Worm (Caenorhabditis elegans): ENCODE results near the gene par-3.

Gene par-3

ce11 chrIII:5674196-5674595, 10.2 kb downstream of the par-3 start:
- TF ChIP-seq ham-2 (GFP tag; optimal IDR thresholded peaks at IDR 0.05) (no peak), snpc-4 (tag; optimal IDR thresholded peaks at IDR 0.05) (no peak), nhr-237 (tag; optimal IDR thresholded peaks at IDR 0.05) (no peak), ceh-83 (GFP tag; optimal IDR thresholded peaks at IDR 0.05) (no peak), blmp-1 (tag; optimal IDR thresholded peaks at IDR 0.05) (no peak), cnd-1 (tag; optimal IDR thresholded peaks at IDR 0.05) (no peak), bed-3 (GFP tag; optimal IDR thresholded peaks at IDR 0.05) (no peak), M03D4.4 (tag; optimal IDR thresholded peaks at IDR 0.05) (no peak), ztf-11 (tag; optimal IDR thresholded peaks at IDR 0.05) (no peak), unc-120 (tag; optimal IDR thresholded peaks at IDR 0.05; ENCODE audit: poor library complexity, severe bottlenecking) (no peak), unc-62 (GFP tag; optimal IDR thresholded peaks at IDR 0.05) (no peak), zip-8 (tag; optimal IDR thresholded peaks at IDR 0.05) (no peak)

- TF ChIP-seq sem-2 (GFP tag; optimal IDR thresholded peaks at IDR 0.05) = peak; percentile 2
- TF ChIP-seq elt-3 (tag; optimal IDR thresholded peaks at IDR 0.05) = no peak
- TF ChIP-seq pha-4 (tag; optimal IDR thresholded peaks at IDR 0.05) = no peak
Observed at ce11 chrIII:5675384-5675984, 11.5 kb downstream of the par-3 start.

- no peak for TF ChIP-seq ceh-39 (tag; optimal IDR thresholded peaks at IDR 0.05)
Observed at ce11 chrIII:5677790-5678189, 13.8 kb downstream of the par-3 start, which contains the start of gene F54E7.9. F54E7.9 (minus strand) TSS chrIII:5677890.

- no peak for TF ChIP-seq nhr-76 (tag; optimal IDR thresholded peaks at IDR 0.05)
- no peak for TF ChIP-seq flh-1 (GFP tag; optimal IDR thresholded peaks at IDR 0.05)
- no peak for TF ChIP-seq snpc-4 (tag; optimal IDR thresholded peaks at IDR 0.05)
- peak; percentile 81 for TF ChIP-seq ces-1 (GFP tag; optimal IDR thresholded peaks at IDR 0.05)
- TF ChIP-seq nhr-2 (tag; optimal IDR thresholded peaks at IDR 0.05) = peak; percentile 54
- TF ChIP-seq ztf-11 (tag; optimal IDR thresholded peaks at IDR 0.05) = peak; percentile 69
- peak; percentile 95 for TF ChIP-seq ceh-39 (tag; optimal IDR thresholded peaks at IDR 0.05)
- TF ChIP-seq unc-120 (tag; optimal IDR thresholded peaks at IDR 0.05; ENCODE audit: poor library complexity, severe bottlenecking) = peak; percentile 88
- peak; percentile 53 for TF ChIP-seq elt-1 (tag; optimal IDR thresholded peaks at IDR 0.05; ENCODE audit: borderline replicate concordance, insufficient read depth)
- TF ChIP-seq lin-13 (tag; optimal IDR thresholded peaks at IDR 0.05) = peak; percentile 99
- TF ChIP-seq nhr-12 (tag; optimal IDR thresholded peaks at IDR 0.05) = peak; percentile 90
- TF ChIP-seq bed-3 (GFP tag; optimal IDR thresholded peaks at IDR 0.05) = peak; percentile 26
- peak; percentile 9 for TF ChIP-seq ceh-43 (GFP tag; optimal IDR thresholded peaks at IDR 0.05)
- peak; percentile 88 for TF ChIP-seq sptf-1 (tag; optimal IDR thresholded peaks at IDR 0.05)
- peak; percentile 98 for TF ChIP-seq nhr-237 (tag; optimal IDR thresholded peaks at IDR 0.05)
- TF ChIP-seq sem-2 (GFP tag; optimal IDR thresholded peaks at IDR 0.05) = peak; percentile 11
- peak; percentile 87 for TF ChIP-seq ham-2 (GFP tag; optimal IDR thresholded peaks at IDR 0.05)
- TF ChIP-seq lsy-2 (tag; optimal IDR thresholded peaks at IDR 0.05) = peak; percentile 92
- TF ChIP-seq tbx-8 (GFP tag; optimal IDR thresholded peaks at IDR 0.05) = peak; percentile 55
- TF ChIP-seq unc-62 (GFP tag; optimal IDR thresholded peaks at IDR 0.05) = peak; percentile 85
- peak; percentile 73 for TF ChIP-seq mls-2 (tag; optimal IDR thresholded peaks at IDR 0.05)
- no peak for TF ChIP-seq blmp-1 (tag; optimal IDR thresholded peaks at IDR 0.05)
- peak; percentile 89 for TF ChIP-seq M03D4.4 (tag; optimal IDR thresholded peaks at IDR 0.05)
- TF ChIP-seq mep-1 (tag; optimal IDR thresholded peaks at IDR 0.05) = peak; percentile 100
- peak; percentile 45 for TF ChIP-seq cnd-1 (tag; optimal IDR thresholded peaks at IDR 0.05)
- TF ChIP-seq hlh-1 (tag; optimal IDR thresholded peaks at IDR 0.05) = peak; percentile 66
- no peak for TF ChIP-seq zip-8 (tag; optimal IDR thresholded peaks at IDR 0.05)
- peak; percentile 86 for TF ChIP-seq drap-1 (GFP tag; optimal IDR thresholded peaks at IDR 0.05)
- TF ChIP-seq nhr-28 (tag; optimal IDR thresholded peaks at IDR 0.05) = peak; percentile 24
- TF ChIP-seq lin-32 (GFP tag; optimal IDR thresholded peaks at IDR 0.05) = no peak
- TF ChIP-seq elt-3 (tag; optimal IDR thresholded peaks at IDR 0.05) = peak; percentile 55
- TF ChIP-seq ceh-83 (GFP tag; optimal IDR thresholded peaks at IDR 0.05) = peak; percentile 25
- no peak for TF ChIP-seq unc-39 (tag; optimal IDR thresholded peaks at IDR 0.05)
- TF ChIP-seq pha-4 (tag; optimal IDR thresholded peaks at IDR 0.05) = peak; percentile 99
- peak; percentile 60 for TF ChIP-seq mab-5 (tag; optimal IDR thresholded peaks at IDR 0.05)
Observed at ce11 chrIII:5678935-5679334, 14.9 kb downstream of the par-3 start, which contains the start of the genes ska-3 and rps-12. ska-3 (minus strand) TSS chrIII:5679005. rps-12 (plus strand) TSS chrIII:5679298.

Data from whole organism, mixed stage, embryonic.